Worm (Caenorhabditis elegans) whole organism, L2 larva: ENCODE data around the gene C01G10.18.

ENCODE experiments used
- elt-3 ChIP-seq: sonication (generic microtip); optimal IDR thresholded peaks from 2 replicates; lab custom pipeline; 2017; ENCODE audit warnings: missing biosample characterization, missing genetic modification characterization
- lsy-2 ChIP-seq, 2 experiments: fragments of 150-350 bp in 1 of 2; sonication (generic microtip) in 1 of 2; optimal IDR thresholded peaks; 2 replicates each; lab custom pipeline; 2014 to 2017; ENCODE audit warnings: missing biosample characterization in 2 of 2, missing genetic modification characterization in 2 of 2
- nhr-12 ChIP-seq: fragments of 150-350 bp; optimal IDR thresholded peaks from 2 replicates; lab custom pipeline; 2014; ENCODE audit warnings: missing biosample characterization, missing genetic modification characterization
- skn-1 ChIP-seq: sonication (generic microtip); optimal IDR thresholded peaks from 2 replicates; lab custom pipeline; 2017; ENCODE audit warnings: missing biosample characterization, missing genetic modification characterization

ce11 chrV:15111660-15112059 lies 23.1 kb upstream of the C01G10.18 start, which contains the start of gene T01G5.7:
- TF ChIP-seq lsy-2 (tag; optimal IDR thresholded peaks at IDR 0.05; lab: Kevin White, UChicago) (no peak), elt-3 (tag; lab: Kevin White, UChicago) (no peak), nhr-12 (tag; lab: Kevin White, UChicago) (no peak), skn-1 (tag; lab: Kevin White, UChicago) (no peak)
